Worm (Caenorhabditis elegans) whole organism, L4/young adult: Measurements from ENCODE around the gene hpo-28.
A peak's percentile ranks its signal among the peaks of the same experiment; 100 is the strongest.

Source experiments
- W03F9.2 ChIP-seq: fragments of 150-350 bp; optimal IDR thresholded peaks from 2 replicates; lab custom pipeline; 2014; ENCODE audit warnings: missing biosample characterization, missing genetic modification characterization
- dao-5 ChIP-seq: sonication (generic microtip); optimal IDR thresholded peaks from 2 replicates; lab custom pipeline; 2016; ENCODE audit warnings: missing genotype, missing genetic modification characterization, moderate library complexity, missing compliant biosample characterization
- him-1 ChIP-seq: sonication (generic microtip); optimal IDR thresholded peaks from 2 replicates; lab custom pipeline; 2016; ENCODE audit warnings: missing genotype, missing genetic modification reagents, missing genetic modification characterization, missing compliant biosample characterization

Gene hpo-28

ce11 chrIII:5709224-5709623 lies at the start of gene hpo-28:
Gene hpo-28 (minus strand): TSS chrIII:5709324.
- no peak for TF ChIP-seq W03F9.2 (tag; lab: Kevin White, UChicago)
- TF ChIP-seq him-1, result no peak
- TF ChIP-seq dao-5 (tag; lab: Kevin White, UChicago), result no peak

- TF ChIP-seq dao-5 (tag; lab: Kevin White, UChicago) (no peak), him-1 (peak; percentile 64), W03F9.2 (tag; lab: Kevin White, UChicago) (peak; percentile 5)
Measured at ce11 chrIII:5758519-5759099, 49.5 kb upstream of the hpo-28 start.

- no peak for TF ChIP-seq dao-5 (tag; lab: Kevin White, UChicago)
- TF ChIP-seq W03F9.2 (tag; lab: Kevin White, UChicago), result no peak
- no peak for TF ChIP-seq him-1
Measured at ce11 chrIII:5757492-5758045, 48.4 kb upstream of the hpo-28 start.

ce11 chrIII:5755204-5755603 lies 46.1 kb upstream of the hpo-28 start, which contains the start of gene ida-1:
Gene ida-1 (plus strand): TSS chrIII:5755539.
- peak; percentile 41 for TF ChIP-seq him-1
- no peak for TF ChIP-seq W03F9.2 (tag; lab: Kevin White, UChicago)

ce11 chrIII:5750503-5750902 lies 41.4 kb upstream of the hpo-28 start:
- no peak for TF ChIP-seq dao-5 (tag; lab: Kevin White, UChicago)
- no peak for TF ChIP-seq him-1
- TF ChIP-seq W03F9.2 (tag; lab: Kevin White, UChicago), result no peak

- TF ChIP-seq him-1, result no peak
- TF ChIP-seq dao-5 (tag; lab: Kevin White, UChicago), result no peak
Measured at ce11 chrIII:5748360-5748759, 39.2 kb upstream of the hpo-28 start.

ce11 chrIII:5747185-5747584 lies 38.1 kb upstream of the hpo-28 start, which contains the start of gene B0244.4:
Gene B0244.4 (plus strand): TSS chrIII:5747485.
- no peak for TF ChIP-seq dao-5 (tag; lab: Kevin White, UChicago)
- TF ChIP-seq him-1, result no peak
- TF ChIP-seq W03F9.2 (tag; lab: Kevin White, UChicago), result no peak

- TF ChIP-seq dao-5 (tag; lab: Kevin White, UChicago), result no peak
- no peak for TF ChIP-seq W03F9.2 (tag; lab: Kevin White, UChicago)
- no peak for TF ChIP-seq him-1
Measured at ce11 chrIII:5744579-5744978, 35.5 kb upstream of the hpo-28 start, which contains the start of gene B0244.5. Gene B0244.5 (plus strand): TSS chrIII:5744879.

- TF ChIP-seq dao-5 (tag; lab: Kevin White, UChicago) (no peak), him-1 (no peak), W03F9.2 (tag; lab: Kevin White, UChicago) (no peak)
Measured at ce11 chrIII:5743084-5743483, 34.0 kb upstream of the hpo-28 start, which contains the start of gene B0244.15. Gene B0244.15 (plus strand): TSS chrIII:5743384.

- TF ChIP-seq him-1 (no peak), dao-5 (tag; lab: Kevin White, UChicago) (no peak)
Measured at ce11 chrIII:5740666-5741065, 31.5 kb upstream of the hpo-28 start, which contains the start of gene B0244.16. Gene B0244.16 (plus strand): TSS chrIII:5740966.

- no peak for TF ChIP-seq him-1
- no peak for TF ChIP-seq dao-5 (tag; lab: Kevin White, UChicago)
- no peak for TF ChIP-seq W03F9.2 (tag; lab: Kevin White, UChicago)
Measured at ce11 chrIII:5737708-5738107, 28.6 kb upstream of the hpo-28 start, which contains the start of gene B0244.6. Gene B0244.6 (plus strand): TSS chrIII:5738008.

- TF ChIP-seq him-1, result no peak
- no peak for TF ChIP-seq W03F9.2 (tag; lab: Kevin White, UChicago)
- no peak for TF ChIP-seq dao-5 (tag; lab: Kevin White, UChicago)
Measured at ce11 chrIII:5734905-5735304, 25.8 kb upstream of the hpo-28 start, which contains the start of gene B0244.10. Gene B0244.10 (plus strand): TSS chrIII:5735158.

- TF ChIP-seq him-1 (no peak), dao-5 (tag; lab: Kevin White, UChicago) (no peak), W03F9.2 (tag; lab: Kevin White, UChicago) (no peak)
Measured at ce11 chrIII:5734328-5734727, 25.2 kb upstream of the hpo-28 start.

ce11 chrIII:5732925-5733324 lies 23.8 kb upstream of the hpo-28 start, which contains the start of gene B0244.17:
Gene B0244.17 (plus strand): TSS chrIII:5733225.
- TF ChIP-seq him-1 (no peak), dao-5 (tag; lab: Kevin White, UChicago) (no peak), W03F9.2 (tag; lab: Kevin White, UChicago) (no peak)
